Comparison of ENCODE assay signal across 5 fruit fly cellular contexts in the genomic region with DNA sequence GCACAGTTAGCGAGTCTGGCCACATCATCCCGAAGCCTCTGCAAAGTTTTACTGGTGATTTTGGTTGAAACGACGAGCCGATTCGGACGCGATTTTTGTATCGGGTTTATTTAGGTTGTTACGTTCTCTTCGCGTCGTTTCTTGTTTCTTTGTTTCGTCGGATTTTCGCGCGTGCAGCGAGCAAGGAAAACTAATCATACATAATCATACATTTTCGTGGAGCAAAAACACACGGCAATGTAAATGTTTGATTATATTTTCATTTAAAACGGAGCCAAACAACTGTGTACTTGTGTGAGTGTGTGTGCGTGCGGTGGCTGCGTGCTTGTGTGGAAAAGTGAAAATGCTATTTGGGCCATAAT.
TF ChIP-seq lines count a peak whose summit lies in the region.

A gene (plus strand): TSS at position 57 of the 362 bp plus-strand sequence.

- TF ChIP-seq CTCF in whole organism, embryonic (GFP tag; optimal IDR thresholded peaks at IDR 0.05; lab: Kevin White, UChicago): no peak

TF ChIP-seq in whole organism, adult, 20 proteins besides CTCF, POLR2A, EP300 and RAD21:
- peak; percentile 41 for TF ChIP-seq Mnt (GFP tag; optimal IDR thresholded peaks at IDR 0.05; lab: Kevin White, UChicago)
- peak; percentile 9 for TF ChIP-seq CG7101 (tag; optimal IDR thresholded peaks at IDR 0.05; lab: Kevin White, UChicago)
- TF ChIP-seq tj (GFP tag; optimal IDR thresholded peaks at IDR 0.05; lab: Kevin White, UChicago): peak; percentile 14
- TF ChIP-seq bab1 (GFP tag; optimal IDR thresholded peaks at IDR 0.05; lab: Kevin White, UChicago): peak; percentile 72
- no peak for TF ChIP-seq Clk (GFP tag; optimal IDR thresholded peaks at IDR 0.05; lab: Kevin White, UChicago)
- no peak for TF ChIP-seq CG14711 (tag; optimal IDR thresholded peaks at IDR 0.05; lab: Kevin White, UChicago)

TF ChIP-seq in whole organism, embryonic, 481 proteins besides CTCF, POLR2A, EP300 and RAD21 (continues in another document):
- TF ChIP-seq CG16779 (GFP tag; IDR thresholded peaks at IDR 0.05; lab: Robert Waterston, UW) (no peak), Atf6 (GFP tag; IDR thresholded peaks at IDR 0.05; lab: Robert Waterston, UW) (peak; percentile 52; the same call in 1 of the 2 replicates), pita (GFP tag; optimal IDR thresholded peaks at IDR 0.05; lab: Kevin White, UChicago) (no peak), CG10209 (GFP tag; optimal IDR thresholded peaks at IDR 0.05; lab: Kevin White, UChicago) (no peak), CG8924 (tag; optimal IDR thresholded peaks at IDR 0.05; lab: Kevin White, UChicago) (peak; percentile 25), MESR4 (GFP tag; optimal IDR thresholded peaks at IDR 0.05; lab: Kevin White, UChicago) (peak; percentile 41), sens (GFP tag; lab: Kevin White, UChicago) (peak; percentile 78), CG10147 (GFP tag; optimal IDR thresholded peaks at IDR 0.05; lab: Kevin White, UChicago) (peak; percentile 32), Rfx (GFP tag; IDR thresholded peaks at IDR 0.05; lab: Robert Waterston, UW) (peak; percentile 18; the same call in 1 of the 2 replicates), Asciz (GFP tag; optimal IDR thresholded peaks at IDR 0.05; lab: Kevin White, UChicago) (peak; percentile 20), Atf3 (GFP tag; optimal IDR thresholded peaks at IDR 0.05; lab: Kevin White, UChicago) (no peak), gfzf (GFP tag; optimal IDR thresholded peaks at IDR 0.05; lab: Kevin White, UChicago) (peak; percentile 57), Hmr (GFP tag; optimal IDR thresholded peaks at IDR 0.05; lab: Kevin White, UChicago) (peak; percentile 26), lab (GFP tag; optimal IDR thresholded peaks at IDR 0.05; lab: Kevin White, UChicago) (peak; percentile 34), mld (GFP tag; IDR thresholded peaks at IDR 0.05; lab: Robert Waterston, UW; ENCODE audit: partially characterized antibody) (no peak), NC2α (GFP tag; optimal IDR thresholded peaks at IDR 0.05; lab: Kevin White, UChicago) (no peak), cg (GFP tag; optimal IDR thresholded peaks at IDR 0.05; lab: Kevin White, UChicago) (peak; percentile 80), chm (GFP tag; IDR thresholded peaks at IDR 0.05; lab: Robert Waterston, UW) (peak; percentile 75), unc-4 (GFP tag; IDR thresholded peaks at IDR 0.05; lab: Robert Waterston, UW; ENCODE audit: partially characterized antibody) (peak; percentile 33; the same call in 1 of the 2 replicates)

TF ChIP-seq in whole organism, prepupa, 60 proteins besides CTCF, POLR2A, EP300 and RAD21:
- peak; percentile 15 for TF ChIP-seq CG3919 (GFP tag; optimal IDR thresholded peaks at IDR 0.05; lab: Kevin White, UChicago)
- TF ChIP-seq achi (GFP tag; optimal IDR thresholded peaks at IDR 0.05; lab: Kevin White, UChicago): no peak
- no peak for TF ChIP-seq CG7368 (GFP tag; optimal IDR thresholded peaks at IDR 0.05; lab: Kevin White, UChicago)
- peak; percentile 37 for TF ChIP-seq CG6854 (GFP tag; optimal IDR thresholded peaks at IDR 0.05; lab: Kevin White, UChicago)
- no peak for TF ChIP-seq CG31627 (GFP tag; optimal IDR thresholded peaks at IDR 0.05; lab: Kevin White, UChicago)
- peak; percentile 33; the same call in 1 of the 3 replicates for TF ChIP-seq eg (GFP tag; IDR thresholded peaks at IDR 0.05; lab: Robert Waterston, UW)
- peak; percentile 31 for TF ChIP-seq vri (GFP tag; optimal IDR thresholded peaks at IDR 0.05; lab: Kevin White, UChicago)
- peak; percentile 40 for TF ChIP-seq Sox14 (GFP tag; optimal IDR thresholded peaks at IDR 0.05; lab: Kevin White, UChicago)
- TF ChIP-seq Eip78C (GFP tag; lab: Kevin White, UChicago): peak; percentile 53

TF ChIP-seq in whole organism, pupa, 21 proteins besides CTCF, POLR2A, EP300 and RAD21:
- TF ChIP-seq Snoo (tag; optimal IDR thresholded peaks at IDR 0.05; lab: Kevin White, UChicago): no peak
- no peak for TF ChIP-seq fd96Ca (GFP tag; IDR thresholded peaks at IDR 0.05; lab: Robert Waterston, UW)
- no peak for TF ChIP-seq CG32121 (GFP tag; IDR thresholded peaks at IDR 0.05; lab: Robert Waterston, UW)
- peak; percentile 30 for TF ChIP-seq D1 (tag; optimal IDR thresholded peaks at IDR 0.05; lab: Kevin White, UChicago)
TF ChIP-seq in whole organism, pupa: peak in this region for 1.

TF ChIP-seq in whole organism, wandering third instar larva, 38 proteins besides CTCF, POLR2A, EP300 and RAD21:
- TF ChIP-seq Hnf4 (GFP tag; optimal IDR thresholded peaks at IDR 0.05; lab: Kevin White, UChicago): peak; percentile 24
- TF ChIP-seq h (GFP tag; optimal IDR thresholded peaks at IDR 0.05; lab: Kevin White, UChicago): peak; percentile 36
- TF ChIP-seq rgr (GFP tag; optimal IDR thresholded peaks at IDR 0.05; lab: Kevin White, UChicago): peak; percentile 2
- no peak for TF ChIP-seq Rel (GFP tag; optimal IDR thresholded peaks at IDR 0.05; lab: Kevin White, UChicago)
- peak; percentile 89 for TF ChIP-seq Rel (tag; optimal IDR thresholded peaks at IDR 0.05; lab: Kevin White, UChicago)
- TF ChIP-seq CG9705 (GFP tag; optimal IDR thresholded peaks at IDR 0.05; lab: Kevin White, UChicago): no peak
